Worm (Caenorhabditis elegans) whole organism, L1 larva: ENCODE measurements around the gene sdz-5.

ENCODE experiments used
- alr-1 ChIP-seq: fragments of 200-800 bp; sonication (Bioruptor generic); optimal IDR thresholded peaks from 2 replicates; lab custom pipeline; 2018; ENCODE audit warnings: borderline replicate concordance, mild to moderate bottlenecking, missing genetic modification characterization, missing compliant biosample characterization
- blmp-1 ChIP-seq: fragments of 150-350 bp; optimal IDR thresholded peaks from 2 replicates; lab custom pipeline; 2014; ENCODE audit warnings: missing biosample characterization, missing genetic modification characterization
- ceh-88 ChIP-seq: fragments of 200-800 bp; sonication (Bioruptor generic); IDR thresholded peaks from 2 replicates; pipeline ENCODE4 v1.3.6; 2022; ENCODE audit warnings: missing genetic modification characterization, missing compliant biosample characterization
- dpl-1 ChIP-seq, 3 experiments: fragments of 150-350 bp in 2 of 3; sonication (generic microtip) in 1 of 3; optimal IDR thresholded peaks; 2 replicates each; lab custom pipeline; 2014 to 2017; ENCODE audit warnings: missing biosample characterization in 3 of 3, missing genetic modification characterization in 3 of 3, missing genetic modification reagents in 3 of 3
- fkh-10 ChIP-seq: sonication (generic microtip); optimal IDR thresholded peaks from 2 replicates; lab custom pipeline; 2017; ENCODE audit warnings: missing biosample characterization, missing genetic modification reagents, missing genetic modification characterization
- nhr-19 ChIP-seq: fragments of 200-800 bp; sonication (Bioruptor generic); conservative IDR thresholded peaks from 2 replicates; pipeline ENCODE4 v1.3.6; 2022; ENCODE audit warnings: missing genetic modification characterization, missing compliant biosample characterization
- nhr-28 ChIP-seq: fragments of 150-350 bp; optimal IDR thresholded peaks from 2 replicates; lab custom pipeline; 2014; ENCODE audit warnings: missing biosample characterization, missing genetic modification characterization
- nhr-76 ChIP-seq: sonication (generic microtip); optimal IDR thresholded peaks from 2 replicates; lab custom pipeline; 2017; ENCODE audit warnings: missing biosample characterization, missing genetic modification characterization
- vab-15 ChIP-seq: sonication (generic microtip); optimal IDR thresholded peaks from 2 replicates; lab custom pipeline; 2017; ENCODE audit warnings: missing genotype, mild to moderate bottlenecking, missing genetic modification characterization, missing compliant biosample characterization

DNA sequence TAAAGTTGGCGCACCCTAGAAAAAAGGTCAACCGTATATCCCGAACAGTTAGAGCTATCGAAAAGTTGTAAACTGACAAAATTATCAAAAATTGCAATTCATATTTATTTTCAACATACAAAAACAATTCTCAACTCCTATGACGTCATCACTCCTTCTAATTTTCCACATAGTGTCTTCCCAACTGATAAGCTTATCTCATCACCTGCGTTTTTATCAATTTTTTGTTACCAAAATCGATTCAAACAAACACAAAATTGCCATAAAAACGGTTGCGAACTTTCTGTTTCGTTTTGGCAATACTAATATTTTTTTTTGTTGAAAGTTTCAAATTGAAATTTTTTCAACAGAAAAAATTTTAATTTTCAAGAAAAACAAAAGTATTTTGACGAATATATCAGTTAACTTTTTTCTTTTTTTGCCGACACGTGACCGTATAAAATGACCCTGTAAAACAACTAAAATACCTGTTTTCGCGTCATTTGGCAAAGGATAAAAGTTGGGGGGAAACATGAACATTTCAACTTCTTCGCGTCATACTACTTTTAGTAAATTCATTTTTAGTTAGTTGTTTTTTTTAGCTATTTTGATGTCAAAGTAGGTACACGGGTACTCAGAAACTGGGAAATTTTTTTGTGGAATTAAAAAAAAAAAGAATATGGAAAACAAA, 32.8 kb upstream of the sdz-5 start:
- TF ChIP-seq alr-1 (tag; lab: Kevin White, UChicago) (no peak), blmp-1 (peak; percentile 49), nhr-76 (tag; lab: Kevin White, UChicago) (no peak), nhr-28 (tag; lab: Kevin White, UChicago) (no peak), nhr-19 (GFP tag; lab: Robert Waterston, UW) (no peak; the same call in 1 of the 2 replicates), vab-15 (tag; lab: Kevin White, UChicago) (no peak), dpl-1 (GFP tag; optimal IDR thresholded peaks at IDR 0.05; lab: Kevin White, UChicago) (no peak), ceh-88 (no peak), fkh-10 (no peak)
